Worm (Caenorhabditis elegans): ENCODE measurements around the gene cyb-1.

DNA sequence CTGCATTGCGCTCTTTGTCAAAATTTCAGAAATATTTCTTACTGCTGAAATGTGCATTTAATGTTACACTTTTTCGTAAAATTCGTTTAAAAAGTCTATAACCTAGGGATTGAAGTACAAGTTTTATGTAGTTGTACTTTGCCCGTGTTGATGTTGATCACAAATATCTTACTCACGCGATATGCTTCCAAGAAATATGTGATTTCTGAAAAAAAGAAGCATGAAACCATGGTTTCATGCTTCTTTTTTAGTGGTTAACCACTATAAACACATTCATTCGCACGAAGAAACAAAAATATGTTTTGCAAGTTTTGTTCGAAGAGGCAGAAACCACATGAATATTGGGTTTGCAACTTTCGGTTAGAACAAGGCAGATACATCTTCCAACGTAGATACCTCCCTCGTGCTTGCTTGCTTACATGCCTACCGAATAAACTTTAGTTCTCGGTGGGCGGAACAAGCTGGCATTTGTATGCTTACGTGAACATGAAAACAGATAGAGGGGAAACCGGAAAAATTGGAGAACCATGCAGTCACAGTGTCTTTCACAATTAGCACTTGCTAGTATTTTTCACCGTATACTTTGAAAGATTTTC lies 45.9 kb upstream of the cyb-1 start, which contains the start of gene R102.3:
- TF ChIP-seq dpl-1 (GFP tag; optimal IDR thresholded peaks at IDR 0.05) (no peak), nhr-90 (tag; optimal IDR thresholded peaks at IDR 0.05; ENCODE audit: poor library complexity) (no peak), unc-86 (tag; optimal IDR thresholded peaks at IDR 0.05) (no peak), egl-27 (tag; optimal IDR thresholded peaks at IDR 0.05) (no peak)
